Fruit fly (Drosophila melanogaster) whole organism, embryonic: ENCODE results near the gene Spx.

ENCODE experiments used
- CG10147 ChIP-seq: fragments of 200-800 bp; sonication (Bioruptor generic); optimal IDR thresholded peaks from 2 replicates; lab custom pipeline; 2019; ENCODE audit warnings: missing biosample characterization, mild to moderate bottlenecking, missing genetic modification characterization, moderate library complexity
- CG1024 ChIP-seq: fragments of 200-800 bp; sonication (Bioruptor generic); IDR thresholded peaks from 2 replicates; pipeline ENCODE4 v1.3.6; 2022; ENCODE audit warnings: missing biosample characterization, missing genetic modification characterization
- CG10267 ChIP-seq: fragments of 200-800 bp; sonication (Bioruptor generic); optimal IDR thresholded peaks from 2 replicates; lab custom pipeline; 2018; ENCODE audit warnings: missing biosample characterization, mild to moderate bottlenecking, missing genetic modification characterization, moderate library complexity
- CG10366 ChIP-seq: fragments of 200-800 bp; sonication (Bioruptor generic); IDR thresholded peaks from 2 replicates; pipeline ENCODE4 v1.3.6; 2022; ENCODE audit warnings: missing biosample characterization, missing genetic modification characterization
- CG10979 ChIP-seq: fragments of 200-800 bp; sonication (Bioruptor generic); optimal IDR thresholded peaks from 2 replicates; lab custom pipeline; 2018; ENCODE audit warnings: missing biosample characterization, mild to moderate bottlenecking, missing genetic modification characterization, moderate library complexity
- CG12104 ChIP-seq: fragments of 200-800 bp; sonication (Bioruptor generic); optimal IDR thresholded peaks from 3 replicates; lab custom pipeline; 2016; ENCODE audit warnings: missing biosample characterization, missing genetic modification characterization
- CG12659 ChIP-seq: fragments of 200-800 bp; sonication (Bioruptor generic); optimal IDR thresholded peaks from 3 replicates; lab custom pipeline; 2017; ENCODE audit warnings: mild to moderate bottlenecking, missing biosample characterization, missing genetic modification reagents, missing genetic modification characterization
- CG13624 ChIP-seq: fragments of 200-800 bp; sonication (Bioruptor generic); optimal IDR thresholded peaks from 2 replicates; lab custom pipeline; 2016; ENCODE audit warnings: missing biosample characterization, missing genetic modification characterization
- CG14014 ChIP-seq: fragments of 200-800 bp; sonication (Bioruptor generic); IDR thresholded peaks from 2 replicates; pipeline ENCODE4 v1.3.6; 2022; ENCODE audit warnings: missing biosample characterization, missing genetic modification characterization
- CG1603 ChIP-seq: fragments of 200-800 bp; sonication (Bioruptor generic); optimal IDR thresholded peaks from 2 replicates; lab custom pipeline; 2019; ENCODE audit warnings: missing biosample characterization, mild to moderate bottlenecking, missing genetic modification characterization, moderate library complexity
- CG16813 ChIP-seq: fragments of 200-800 bp; sonication (Bioruptor generic); IDR thresholded peaks from 3 replicates; pipeline ENCODE4 v1.3.6; 2022; ENCODE audit warnings: missing biosample characterization, missing genetic modification characterization; ENCODE audit not compliant: partially characterized antibody
- CG17328 ChIP-seq: fragments of 200-800 bp; sonication (Bioruptor generic); IDR thresholded peaks from 2 replicates; pipeline ENCODE4 v1.3.6; 2022; ENCODE audit warnings: missing biosample characterization, missing genetic modification characterization
- CG3281 ChIP-seq: fragments of 200-800 bp; sonication (Bioruptor generic); optimal IDR thresholded peaks from 3 replicates; lab custom pipeline; 2017; ENCODE audit warnings: missing biosample characterization, mild to moderate bottlenecking, missing genetic modification characterization
- CG8359 ChIP-seq: fragments of 200-800 bp; sonication (Bioruptor generic); optimal IDR thresholded peaks from 2 replicates; lab custom pipeline; 2017; ENCODE audit warnings: missing biosample characterization, mild to moderate bottlenecking, missing genetic modification characterization, borderline replicate concordance
- CG9797 ChIP-seq: fragments of 200-800 bp; sonication (Bioruptor generic); optimal IDR thresholded peaks from 3 replicates; lab custom pipeline; 2018; ENCODE audit warnings: missing biosample characterization, mild to moderate bottlenecking, missing genetic modification characterization
- CG9932 ChIP-seq: fragments of 200-800 bp; sonication (Bioruptor generic); IDR thresholded peaks from 2 replicates; pipeline ENCODE4 v1.3.6; 2022; ENCODE audit warnings: missing biosample characterization, missing genetic modification characterization
- Dek ChIP-seq: fragments of 200-800 bp; sonication (Bioruptor generic); optimal IDR thresholded peaks from 3 replicates; lab custom pipeline; 2019; ENCODE audit warnings: missing biosample characterization, mild to moderate bottlenecking, missing genetic modification characterization, moderate library complexity
- Dll ChIP-seq: fragments of 200-800 bp; sonication (Bioruptor generic); IDR thresholded peaks from 4 replicates; pipeline ENCODE4 v1.3.6; 2022; ENCODE audit warnings: missing biosample characterization, missing genetic modification characterization; ENCODE audit not compliant: partially characterized antibody
- Hey ChIP-seq: fragments of 200-800 bp; sonication (Bioruptor generic); optimal IDR thresholded peaks from 3 replicates; lab custom pipeline; 2018; ENCODE audit warnings: missing biosample characterization, mild to moderate bottlenecking, missing genetic modification characterization
- Hsf ChIP-seq: fragments of 200-800 bp; sonication (Bioruptor generic); optimal IDR thresholded peaks from 3 replicates; lab custom pipeline; 2016; ENCODE audit warnings: missing biosample characterization, missing genetic modification characterization
- Med ChIP-seq: fragments of 200-800 bp; sonication (Bioruptor generic); peaks from one replicate; lab custom pipeline; 2016; ENCODE audit warnings: missing biosample characterization, missing genetic modification characterization, mild to moderate bottlenecking, inconsistent platforms, moderate library complexity
- NfI ChIP-seq: fragments of 200-800 bp; sonication (Bioruptor generic); optimal IDR thresholded peaks from 3 replicates; lab custom pipeline; 2018; ENCODE audit warnings: missing biosample characterization, mild to moderate bottlenecking, missing genetic modification characterization, moderate library complexity
- Oli ChIP-seq: fragments of 200-800 bp; sonication (Bioruptor generic); optimal IDR thresholded peaks from 2 replicates; lab custom pipeline; 2018; ENCODE audit warnings: missing biosample characterization, mild to moderate bottlenecking, missing genetic modification characterization, moderate library complexity
- Side ChIP-seq: fragments of 200-800 bp; sonication (Bioruptor generic); optimal IDR thresholded peaks from 2 replicates; lab custom pipeline; 2016; ENCODE audit warnings: missing biosample characterization, missing genetic modification characterization
- Ssrp ChIP-seq: fragments of 200-800 bp; sonication (Bioruptor generic); optimal IDR thresholded peaks from 2 replicates; lab custom pipeline; 2018; ENCODE audit warnings: missing biosample characterization, mild to moderate bottlenecking, missing genetic modification characterization, moderate library complexity
- TFAM ChIP-seq: fragments of 200-800 bp; sonication (Bioruptor generic); optimal IDR thresholded peaks from 2 replicates; lab custom pipeline; 2017; ENCODE audit warnings: missing biosample characterization, missing genetic modification characterization, inconsistent platforms
- Tbp ChIP-seq: fragments of >200 bp; optimal IDR thresholded peaks from 2 replicates; lab custom pipeline; 2018; ENCODE audit warnings: missing biosample characterization, missing genetic modification characterization
- az2 ChIP-seq: fragments of 200-800 bp; sonication (Bioruptor generic); optimal IDR thresholded peaks from 3 replicates; lab custom pipeline; 2016; ENCODE audit warnings: missing biosample characterization, missing genetic modification characterization
- bigmax ChIP-seq: fragments of 200-800 bp; sonication (Bioruptor generic); optimal IDR thresholded peaks from 2 replicates; lab custom pipeline; 2018; ENCODE audit warnings: missing biosample characterization, mild to moderate bottlenecking, missing genetic modification characterization
- cad ChIP-seq: fragments of >200 bp; optimal IDR thresholded peaks from 2 replicates; lab custom pipeline; 2017; ENCODE audit warnings: missing biosample characterization, missing genetic modification characterization
- gfzf ChIP-seq: fragments of 200-800 bp; sonication (Bioruptor generic); optimal IDR thresholded peaks from 2 replicates; lab custom pipeline; 2016; ENCODE audit warnings: missing biosample characterization, mild to moderate bottlenecking, missing genetic modification characterization, moderate library complexity
- gsb ChIP-seq: fragments of 200-800 bp; sonication (Bioruptor generic); IDR thresholded peaks from 2 replicates; pipeline ENCODE4 v1.3.6; 2022; ENCODE audit warnings: missing biosample characterization, missing genetic modification characterization
- jigr1 ChIP-seq: fragments of 200-800 bp; sonication (Bioruptor generic); IDR thresholded peaks from 3 replicates; pipeline ENCODE4 v1.3.6; 2022; ENCODE audit warnings: missing biosample characterization, missing genetic modification characterization
- ken ChIP-seq: fragments of 200-800 bp; sonication (Bioruptor generic); IDR thresholded peaks from 3 replicates; pipeline ENCODE4 v1.3.6; 2022; ENCODE audit warnings: missing biosample characterization, missing genetic modification characterization
- lbe ChIP-seq: fragments of 200-800 bp; sonication (Bioruptor generic); optimal IDR thresholded peaks from 2 replicates; lab custom pipeline; 2016; ENCODE audit warnings: missing biosample characterization, mild to moderate bottlenecking, missing genetic modification characterization
- nmo ChIP-seq: fragments of 200-800 bp; sonication (Bioruptor generic); optimal IDR thresholded peaks from 2 replicates; lab custom pipeline; 2018; ENCODE audit warnings: missing biosample characterization, mild to moderate bottlenecking, missing genetic modification characterization, moderate library complexity
- otp ChIP-seq: fragments of 200-800 bp; sonication (Bioruptor generic); IDR thresholded peaks from 3 replicates; pipeline ENCODE4, ENCODE4 v1.3.6; 2022; ENCODE audit warnings: missing biosample characterization, missing genetic modification characterization
- row ChIP-seq: fragments of 200-800 bp; sonication (Bioruptor generic); IDR thresholded peaks from 3 replicates; pipeline ENCODE4 v1.3.6; 2022; ENCODE audit warnings: missing biosample characterization, missing genetic modification characterization
- scrt ChIP-seq: fragments of 200-800 bp; sonication (Bioruptor generic); optimal IDR thresholded peaks from 2 replicates; lab custom pipeline; 2018; ENCODE audit warnings: missing biosample characterization, mild to moderate bottlenecking, missing genetic modification characterization, moderate library complexity
- sd ChIP-seq: fragments of 200-800 bp; sonication (Bioruptor generic); optimal IDR thresholded peaks from 3 replicates; lab custom pipeline; 2018; ENCODE audit warnings: missing biosample characterization, mild to moderate bottlenecking, missing genetic modification characterization, moderate library complexity
- shn ChIP-seq: fragments of 200-800 bp; sonication (Bioruptor generic); optimal IDR thresholded peaks from 3 replicates; lab custom pipeline; 2016; ENCODE audit warnings: missing biosample characterization, missing genetic modification characterization
- sug ChIP-seq: fragments of 200-800 bp; optimal IDR thresholded peaks from 2 replicates; lab custom pipeline; 2019; ENCODE audit warnings: missing biosample characterization, mild to moderate bottlenecking, missing genetic modification characterization, moderate library complexity
- tll ChIP-seq, 2 experiments: fragments of 200-800 bp in 1 of 2; fragments of >200 bp in 1 of 2; sonication (Bioruptor generic) in 1 of 2; optimal IDR thresholded peaks; 2 replicates each; lab custom pipeline; 2017 to 2019; ENCODE audit warnings: missing biosample characterization in 2 of 2, missing genetic modification characterization in 2 of 2, mild to moderate bottlenecking in 1 of 2, moderate library complexity in 1 of 2
- tna ChIP-seq: fragments of 200-800 bp; sonication (Bioruptor generic); IDR thresholded peaks from 2 replicates; pipeline ENCODE4 v1.3.6; 2022; ENCODE audit warnings: missing biosample characterization, missing genetic modification characterization; ENCODE audit not compliant: partially characterized antibody
- trem ChIP-seq: fragments of 200-800 bp; optimal IDR thresholded peaks from 3 replicates; lab custom pipeline; 2019; ENCODE audit warnings: missing biosample characterization, mild to moderate bottlenecking, missing genetic modification characterization, moderate library complexity
- unpg ChIP-seq: fragments of 200-800 bp; sonication (Bioruptor generic); optimal IDR thresholded peaks from 3 replicates; lab custom pipeline; 2018; ENCODE audit warnings: missing biosample characterization, mild to moderate bottlenecking, missing genetic modification characterization, moderate library complexity
- vvl ChIP-seq: fragments of 200-800 bp; sonication (Bioruptor generic); IDR thresholded peaks from 2 replicates; pipeline ENCODE4 v1.3.6; 2022; ENCODE audit warnings: missing biosample characterization, missing genetic modification characterization
- yki ChIP-seq: fragments of >200 bp; optimal IDR thresholded peaks from 3 replicates; lab custom pipeline; 2018
- z ChIP-seq: fragments of 200-800 bp; sonication (Bioruptor generic); IDR thresholded peaks from 3 replicates; pipeline ENCODE4 v1.3.6; 2022; ENCODE audit warnings: missing biosample characterization, missing genetic modification characterization
- zfh1 ChIP-seq: fragments of 200-800 bp; sonication (Bioruptor generic); IDR thresholded peaks from 3 replicates; pipeline ENCODE4 v1.3.6; 2022; ENCODE audit warnings: missing biosample characterization, missing genetic modification characterization

Gene Spx

dm6 chrX:6295129-6295539 is 39.5 kb downstream of the Spx start, which contains the start of the genes CG15891 and CG3815 (continued):
- TF ChIP-seq z (GFP tag; lab: Robert Waterston, UW), result no peak
- peak; percentile 32; the same call in 1 of the 3 replicates for TF ChIP-seq zfh1 (GFP tag; lab: Robert Waterston, UW)
- TF ChIP-seq CG12104, result peak; percentile 17
- TF ChIP-seq tll (GFP tag; optimal IDR thresholded peaks at IDR 0.05; lab: Kevin White, UChicago), result peak; percentile 24 to 36
- TF ChIP-seq gsb (GFP tag; lab: Robert Waterston, UW), result no peak
- TF ChIP-seq Hey, result no peak
- peak; percentile 47 for TF ChIP-seq Hsf
- peak; percentile 53 for TF ChIP-seq shn (GFP tag; lab: Kevin White, UChicago)
- TF ChIP-seq CG10147 (GFP tag; lab: Kevin White, UChicago), result peak; percentile 42
- no peak for TF ChIP-seq yki (lab: Kevin White, UChicago)
- peak; percentile 32; the same call in 1 of the 2 replicates for TF ChIP-seq vvl (GFP tag; lab: Robert Waterston, UW)
- TF ChIP-seq sug (tag; lab: Kevin White, UChicago), result peak; percentile 76
- TF ChIP-seq nmo (GFP tag; lab: Kevin White, UChicago), result peak; percentile 78
- peak; percentile 93 for TF ChIP-seq row
- peak; percentile 16 for TF ChIP-seq az2 (GFP tag; lab: Kevin White, UChicago)
- TF ChIP-seq NfI (GFP tag; lab: Kevin White, UChicago), result peak; percentile 61
- TF ChIP-seq CG10979, result peak; percentile 48
- TF ChIP-seq CG9932 (GFP tag; lab: Robert Waterston, UW), result peak; percentile 74
- TF ChIP-seq Ssrp (tag; lab: Kevin White, UChicago), result peak; percentile 5
- TF ChIP-seq CG17328 (GFP tag; lab: Robert Waterston, UW), result no peak
- 0 out of 3 replicates have a peak, but pooled peaks have one; percentile 27 for TF ChIP-seq ken (GFP tag; lab: Robert Waterston, UW)
- TF ChIP-seq CG1603 (tag; lab: Kevin White, UChicago), result no peak
- TF ChIP-seq CG3281 (GFP tag; lab: Kevin White, UChicago), result peak; percentile 68
- no peak for TF ChIP-seq tna (GFP tag; lab: Robert Waterston, UW)
- peak; percentile 39 for TF ChIP-seq Oli (tag; lab: Kevin White, UChicago)
- no peak for TF ChIP-seq Tbp (GFP tag; lab: Kevin White, UChicago)
- peak; percentile 90 for TF ChIP-seq Med
- peak; percentile 88 for TF ChIP-seq CG13624
- TF ChIP-seq CG10366 (GFP tag; lab: Robert Waterston, UW), result peak; percentile 43; the same call in 1 of the 2 replicates
- TF ChIP-seq unpg (GFP tag; lab: Kevin White, UChicago), result peak; percentile 44
- peak; percentile 58 for TF ChIP-seq CG14014 (GFP tag; lab: Robert Waterston, UW)
- TF ChIP-seq CG16813 (GFP tag; lab: Robert Waterston, UW), result peak; percentile 46; the same call in 2 of the 3 replicates
- peak; percentile 80 for TF ChIP-seq CG9797 (GFP tag; lab: Kevin White, UChicago)
- no peak for TF ChIP-seq TFAM (GFP tag; lab: Kevin White, UChicago)
- TF ChIP-seq jigr1, result 0 out of 3 replicates have a peak, but pooled peaks have one; percentile 32
- peak; percentile 62 for TF ChIP-seq trem (tag; lab: Kevin White, UChicago)
- no peak for TF ChIP-seq bigmax (GFP tag; lab: Kevin White, UChicago)
- TF ChIP-seq CG8359 (GFP tag; lab: Kevin White, UChicago), result no peak
- TF ChIP-seq Dll (GFP tag; lab: Robert Waterston, UW), result peak; percentile 63; the same call in 3 of the 4 replicates
- TF ChIP-seq CG10267 (tag; lab: Kevin White, UChicago), result peak; percentile 44
- no peak for TF ChIP-seq otp (GFP tag; lab: Robert Waterston, UW)
- TF ChIP-seq scrt (GFP tag; lab: Kevin White, UChicago), result no peak
- no peak for TF ChIP-seq lbe
- TF ChIP-seq cad (GFP tag; lab: Kevin White, UChicago), result no peak
- peak; percentile 71 for TF ChIP-seq CG12659 (GFP tag; lab: Kevin White, UChicago)
- peak; percentile 64 for TF ChIP-seq gfzf (GFP tag; lab: Kevin White, UChicago)
- TF ChIP-seq Dek (tag; lab: Kevin White, UChicago), result peak; percentile 31
- peak; percentile 26 for TF ChIP-seq Side (GFP tag; lab: Kevin White, UChicago)
- TF ChIP-seq sd (tag; lab: Kevin White, UChicago), result no peak
- TF ChIP-seq CG1024 (GFP tag; lab: Robert Waterston, UW), result no peak
